Fruit fly (Drosophila melanogaster) whole organism, wandering third instar larva: ENCODE results near the gene lilli.

Source experiments
- Abd-B ChIP-seq: fragments of >200 bp; optimal IDR thresholded peaks from 2 replicates; lab custom pipeline; 2017; ENCODE audit warnings: missing biosample characterization, missing genetic modification characterization
- CG32264 ChIP-seq: fragments of 200-800 bp; sonication (Bioruptor generic); optimal IDR thresholded peaks from 2 replicates; lab custom pipeline; 2016; ENCODE audit warnings: missing biosample characterization, missing genetic modification characterization
- CG9705 ChIP-seq: fragments of 200-800 bp; sonication (Bioruptor generic); optimal IDR thresholded peaks from 2 replicates; lab custom pipeline; 2018; ENCODE audit warnings: missing biosample characterization, mild to moderate bottlenecking, missing genetic modification characterization
- CrebA ChIP-seq: fragments of 200-800 bp; sonication (Bioruptor generic); optimal IDR thresholded peaks from 2 replicates; lab custom pipeline; 2016; ENCODE audit warnings: missing biosample characterization, mild to moderate bottlenecking, missing genetic modification characterization, borderline replicate concordance
- Dif ChIP-seq: fragments of 200-275, 200-300 bp; sonication (Bioruptor generic); optimal IDR thresholded peaks from 2 replicates; lab custom pipeline; 2018; ENCODE audit warnings: missing biosample characterization, missing genetic modification characterization; ENCODE audit not compliant: partially characterized antibody
- GATAd ChIP-seq: sonication (Bioruptor generic); optimal IDR thresholded peaks from 2 replicates; lab custom pipeline; 2016; ENCODE audit warnings: missing biosample characterization, missing genetic modification characterization
- Hr78 ChIP-seq: fragments of >200 bp; optimal IDR thresholded peaks from 2 replicates; lab custom pipeline; 2017; ENCODE audit warnings: missing biosample characterization, missing genetic modification characterization
- Hr83 ChIP-seq: fragments of 200-300 bp; sonication (Bioruptor generic); optimal IDR thresholded peaks from 2 replicates; lab custom pipeline; 2016; ENCODE audit warnings: missing biosample characterization, mild to moderate bottlenecking, missing genetic modification characterization, moderate library complexity; ENCODE audit not compliant: poor library complexity, severe bottlenecking
- Jra ChIP-seq: sonication (Bioruptor generic); optimal IDR thresholded peaks from 2 replicates; lab custom pipeline; 2016; ENCODE audit warnings: missing biosample characterization, missing genetic modification characterization
- Mio ChIP-seq: sonication (Bioruptor generic); optimal IDR thresholded peaks from 2 replicates; lab custom pipeline; 2016; ENCODE audit warnings: missing biosample characterization, missing genetic modification characterization
- Myc ChIP-seq: fragments of >200 bp; optimal IDR thresholded peaks from 2 replicates; lab custom pipeline; 2017
- N ChIP-seq: fragments of >200 bp; optimal IDR thresholded peaks from 2 replicates; lab custom pipeline; 2018; ENCODE audit warnings: missing biosample characterization, missing external identifiers, missing genetic modification characterization
- OdsH ChIP-seq: fragments of 200-800 bp; sonication (Bioruptor generic); optimal IDR thresholded peaks from 2 replicates; lab custom pipeline; 2016; ENCODE audit warnings: missing biosample characterization, mild to moderate bottlenecking, missing genetic modification characterization
- Rel ChIP-seq, 2 experiments: fragments of 200-800 bp; sonication (Bioruptor generic) in 1 of 2; optimal IDR thresholded peaks; 2 replicates in 1 of 2; 3 replicates in 1 of 2; lab custom pipeline; 2016 to 2019; ENCODE audit warnings: mild to moderate bottlenecking in 2 of 2, missing biosample characterization in 2 of 2, missing genetic modification characterization in 2 of 2, moderate library complexity in 1 of 2
- Sp1 ChIP-seq: fragments of 200-800 bp; sonication (Bioruptor generic); optimal IDR thresholded peaks from 3 replicates; lab custom pipeline; 2019; ENCODE audit warnings: missing biosample characterization, mild to moderate bottlenecking, missing genetic modification characterization, moderate library complexity
- Vsx2 ChIP-seq: fragments of 200-300, 225-300 bp; sonication (Bioruptor generic); optimal IDR thresholded peaks from 2 replicates; lab custom pipeline; 2018; ENCODE audit warnings: missing biosample characterization, missing genetic modification characterization; ENCODE audit not compliant: partially characterized antibody
- br ChIP-seq: fragments of 200-800 bp; sonication (Bioruptor generic); optimal IDR thresholded peaks from 2 replicates; lab custom pipeline; 2016; ENCODE audit warnings: missing biosample characterization, missing genetic modification characterization
- dl ChIP-seq, 2 experiments: fragments of 175-275, 200-275 bp in 1 of 2; fragments of 200-275 bp in 1 of 2; sonication (Bioruptor generic); optimal IDR thresholded peaks; lab custom pipeline; 2018; ENCODE audit warnings: mild to moderate bottlenecking in 2 of 2, missing biosample characterization in 2 of 2, missing genetic modification characterization in 2 of 2, moderate library complexity in 2 of 2; ENCODE audit not compliant: partially characterized antibody in 2 of 2, insufficient read depth in 1 of 2
- dmrt93B ChIP-seq: fragments of 200-800 bp; sonication (Bioruptor generic); optimal IDR thresholded peaks from 2 replicates; lab custom pipeline; 2018; ENCODE audit warnings: missing biosample characterization, mild to moderate bottlenecking, missing genetic modification characterization
- dsf ChIP-seq: sonication (Bioruptor generic); optimal IDR thresholded peaks from 2 replicates; lab custom pipeline; 2016; ENCODE audit warnings: missing biosample characterization, missing genetic modification characterization, borderline replicate concordance
- ey ChIP-seq: fragments of 200-800 bp; sonication (Bioruptor generic); optimal IDR thresholded peaks from 2 replicates; lab custom pipeline; 2016; ENCODE audit warnings: missing biosample characterization, missing genetic modification characterization
- foxo ChIP-seq, 2 experiments: fragments of 200-800 bp; sonication (Bioruptor generic); optimal IDR thresholded peaks; 2 replicates in 1 of 2; 3 replicates in 1 of 2; lab custom pipeline; 2016 to 2017; ENCODE audit warnings: missing biosample characterization in 2 of 2, missing genetic modification characterization in 2 of 2
- fru ChIP-seq: fragments of 200-800 bp; sonication (Bioruptor generic); optimal IDR thresholded peaks from 3 replicates; lab custom pipeline; 2016; ENCODE audit warnings: missing biosample characterization, mild to moderate bottlenecking, missing genetic modification characterization
- h ChIP-seq: fragments of 200-800 bp; sonication (Bioruptor generic); optimal IDR thresholded peaks from 3 replicates; lab custom pipeline; 2016; ENCODE audit warnings: missing biosample characterization, mild to moderate bottlenecking, missing genetic modification characterization
- jim ChIP-seq: fragments of 175-275, 200-325 bp; sonication (Bioruptor generic); optimal IDR thresholded peaks from 2 replicates; lab custom pipeline; 2016; ENCODE audit warnings: missing biosample characterization, mild to moderate bottlenecking, missing genetic modification characterization
- lola ChIP-seq: fragments of >200 bp; optimal IDR thresholded peaks from 2 replicates; lab custom pipeline; 2017; ENCODE audit warnings: missing biosample characterization, missing genetic modification characterization
- pan ChIP-seq: fragments of >200 bp; optimal IDR thresholded peaks from 2 replicates; lab custom pipeline; 2017
- psq ChIP-seq: fragments of 200-800 bp; sonication (Bioruptor generic); optimal IDR thresholded peaks from 3 replicates; lab custom pipeline; 2017; ENCODE audit warnings: missing biosample characterization, mild to moderate bottlenecking, missing genetic modification characterization, moderate library complexity
- rgr ChIP-seq: fragments of 200-800 bp; sonication (Bioruptor generic); optimal IDR thresholded peaks from 3 replicates; lab custom pipeline; 2016; ENCODE audit warnings: missing biosample characterization, mild to moderate bottlenecking, missing genetic modification characterization
- sage ChIP-seq: fragments of 200-800 bp; sonication (Bioruptor generic); optimal IDR thresholded peaks from 2 replicates; lab custom pipeline; 2016; ENCODE audit warnings: missing biosample characterization, mild to moderate bottlenecking, missing genetic modification characterization
- sv ChIP-seq: fragments of 200-800 bp; sonication (Bioruptor generic); optimal IDR thresholded peaks from 3 replicates; lab custom pipeline; 2016; ENCODE audit warnings: missing biosample characterization, missing genetic modification characterization
- usp ChIP-seq: fragments of >200 bp; optimal IDR thresholded peaks from 2 replicates; lab custom pipeline; 2017; ENCODE audit warnings: missing biosample characterization, missing genetic modification characterization
- woc ChIP-seq: sonication (Bioruptor generic); optimal IDR thresholded peaks from 2 replicates; lab custom pipeline; 2016; ENCODE audit warnings: missing biosample characterization, mild to moderate bottlenecking, missing genetic modification characterization

lilli gene

DNA sequence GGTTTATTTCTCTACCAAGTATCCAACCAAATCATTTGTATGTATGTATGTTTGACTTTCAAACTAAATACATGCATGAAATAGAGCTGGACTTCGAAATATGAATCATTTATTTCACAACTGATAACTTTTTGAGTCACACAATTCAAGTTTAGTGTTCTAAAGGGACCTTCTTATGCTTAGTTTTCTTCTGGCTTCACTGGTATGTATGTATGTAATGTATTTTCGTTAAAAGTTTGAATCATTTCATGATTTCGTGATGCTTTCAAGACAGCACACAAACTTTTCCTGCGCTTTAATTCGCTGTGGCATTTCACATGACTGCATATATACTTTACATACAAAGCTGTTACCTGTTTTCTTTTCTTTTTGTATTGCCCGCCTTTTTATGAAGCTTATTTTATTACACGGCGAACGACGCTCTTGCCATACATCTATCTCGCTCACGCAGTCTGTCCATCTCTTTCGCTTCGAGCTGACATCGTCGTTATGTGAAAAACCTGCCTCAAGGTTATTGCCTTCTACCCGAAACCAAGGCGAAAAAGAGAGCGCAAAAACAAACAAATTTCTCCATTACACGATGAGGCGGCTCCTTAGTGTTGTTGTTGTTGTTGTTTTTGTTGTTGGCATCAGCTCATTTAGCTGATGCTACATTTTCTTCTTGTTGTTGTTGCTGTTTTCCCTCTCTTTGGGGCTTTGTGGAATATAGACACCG, 22.9 kb downstream of the lilli start (continued):
- TF ChIP-seq Mio (GFP tag; lab: Kevin White, UChicago), result no peak
- no peak for TF ChIP-seq Hr83 (GFP tag; lab: Kevin White, UChicago)
- TF ChIP-seq CG32264 (GFP tag; lab: Kevin White, UChicago), result no peak
- TF ChIP-seq N (GFP tag; lab: Kevin White, UChicago), result no peak
- no peak for TF ChIP-seq dmrt93B (GFP tag; lab: Kevin White, UChicago)
- peak; percentile 36 for TF ChIP-seq fru
- TF ChIP-seq GATAd (GFP tag; lab: Kevin White, UChicago), result no peak
- no peak for TF ChIP-seq woc (GFP tag; lab: Kevin White, UChicago)
- TF ChIP-seq rgr (GFP tag; lab: Kevin White, UChicago), result no peak
- no peak for TF ChIP-seq br (GFP tag; lab: Kevin White, UChicago)
- no peak for TF ChIP-seq lola (GFP tag; lab: Kevin White, UChicago)
- TF ChIP-seq foxo (GFP tag; optimal IDR thresholded peaks at IDR 0.05; lab: Kevin White, UChicago), result no peak
- no peak for TF ChIP-seq sage (GFP tag; lab: Kevin White, UChicago)
- TF ChIP-seq Hr78 (GFP tag; lab: Kevin White, UChicago), result no peak
- TF ChIP-seq Jra, result no peak
- TF ChIP-seq pan (lab: Kevin White, UChicago), result no peak
- TF ChIP-seq, all 38 proteins: peak for 9

DNA sequence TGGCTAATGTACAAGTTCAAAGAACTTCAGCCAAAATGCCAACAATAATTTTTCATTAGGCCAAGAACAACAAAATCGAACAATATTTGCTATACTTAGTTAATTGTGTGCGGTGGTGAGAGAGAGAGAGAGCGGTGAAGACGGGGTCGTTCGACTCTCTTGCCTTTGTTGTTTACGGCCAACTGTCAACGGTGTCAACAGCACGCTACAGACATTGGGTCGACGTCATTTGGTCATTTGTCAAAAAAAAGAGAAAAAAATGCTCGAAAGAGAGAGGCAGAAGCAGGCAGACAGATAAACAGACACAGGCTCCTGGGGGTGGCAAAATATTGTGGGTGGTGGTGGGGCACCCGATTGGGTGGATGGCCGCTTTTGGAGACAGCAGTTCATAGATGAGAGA, 23.8 kb downstream of the lilli start:
- TF ChIP-seq Sp1 (GFP tag; lab: Kevin White, UChicago) (no peak), Hr83 (GFP tag; lab: Kevin White, UChicago) (peak; percentile 72), Vsx2 (peak; percentile 9), OdsH (no peak)

DNA sequence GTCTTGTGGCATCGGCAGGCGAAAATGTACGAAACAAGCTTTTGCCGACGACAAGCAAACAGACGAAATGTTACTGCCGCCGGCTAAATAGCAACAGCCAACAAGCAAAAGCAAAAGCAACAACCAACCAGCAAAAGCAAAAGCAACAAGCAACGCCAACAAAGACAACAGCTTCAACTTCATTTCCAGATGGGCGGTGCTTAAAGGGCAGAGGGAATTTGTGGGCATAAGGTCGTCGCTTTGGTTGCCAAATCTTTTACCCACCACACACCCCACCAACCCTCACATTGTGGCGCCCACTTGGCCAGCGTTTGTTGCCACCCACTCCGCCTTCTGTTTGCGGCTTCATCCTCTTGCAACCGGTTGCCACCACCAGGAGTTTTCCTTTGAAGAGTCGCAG, 25.2 kb downstream of the lilli start:
- TF ChIP-seq Jra (no peak), dl (GFP tag; optimal IDR thresholded peaks at IDR 0.05; lab: Kevin White, UChicago; ENCODE audit: insufficient read depth in 1 of 2, partially characterized antibody in 2 of 2) (no peak), N (GFP tag; lab: Kevin White, UChicago) (no peak), sv (no peak), CrebA (no peak), Hr78 (GFP tag; lab: Kevin White, UChicago) (no peak), rgr (GFP tag; lab: Kevin White, UChicago) (no peak), dsf (GFP tag; lab: Kevin White, UChicago) (no peak), dmrt93B (GFP tag; lab: Kevin White, UChicago) (no peak), fru (no peak), usp (GFP tag; lab: Kevin White, UChicago) (no peak), Hr83 (GFP tag; lab: Kevin White, UChicago) (no peak), foxo (GFP tag; optimal IDR thresholded peaks at IDR 0.05; lab: Kevin White, UChicago) (no peak), OdsH (no peak), Mio (GFP tag; lab: Kevin White, UChicago) (no peak), Dif (no peak), jim (GFP tag; lab: Kevin White, UChicago) (no peak), br (GFP tag; lab: Kevin White, UChicago) (no peak), Myc (lab: Kevin White, UChicago) (no peak)
- TF ChIP-seq, all 38 proteins: peak for 0

DNA sequence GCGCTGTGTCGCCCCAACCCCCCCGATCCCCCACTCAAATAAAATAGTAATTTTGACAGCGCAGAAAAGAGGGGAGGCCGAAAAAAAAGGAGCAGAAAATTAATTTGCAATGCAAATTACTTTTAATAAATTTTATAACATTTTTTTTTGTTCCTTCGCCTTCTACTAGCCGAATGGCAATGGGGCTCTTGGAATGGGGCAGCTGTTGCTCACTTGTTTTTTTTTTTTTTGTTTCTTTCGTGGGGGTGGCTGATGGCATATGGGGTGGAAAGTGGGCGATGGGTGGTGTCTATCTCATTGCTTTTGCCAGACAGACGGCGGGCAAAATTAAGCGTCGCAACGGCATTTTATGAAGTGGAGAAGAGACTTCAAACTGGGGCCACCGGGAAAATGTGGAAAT, 34.9 kb downstream of the lilli start:
- TF ChIP-seq Vsx2 (no peak), dmrt93B (GFP tag; lab: Kevin White, UChicago) (no peak), dl (GFP tag; optimal IDR thresholded peaks at IDR 0.05; lab: Kevin White, UChicago; ENCODE audit: insufficient read depth in 1 of 2, partially characterized antibody in 2 of 2) (no peak), sv (no peak), Hr78 (GFP tag; lab: Kevin White, UChicago) (no peak), psq (GFP tag; lab: Kevin White, UChicago) (no peak), Myc (lab: Kevin White, UChicago) (no peak), sage (GFP tag; lab: Kevin White, UChicago) (no peak), rgr (GFP tag; lab: Kevin White, UChicago) (no peak)
- TF ChIP-seq, all 38 proteins: peak for 0

DNA sequence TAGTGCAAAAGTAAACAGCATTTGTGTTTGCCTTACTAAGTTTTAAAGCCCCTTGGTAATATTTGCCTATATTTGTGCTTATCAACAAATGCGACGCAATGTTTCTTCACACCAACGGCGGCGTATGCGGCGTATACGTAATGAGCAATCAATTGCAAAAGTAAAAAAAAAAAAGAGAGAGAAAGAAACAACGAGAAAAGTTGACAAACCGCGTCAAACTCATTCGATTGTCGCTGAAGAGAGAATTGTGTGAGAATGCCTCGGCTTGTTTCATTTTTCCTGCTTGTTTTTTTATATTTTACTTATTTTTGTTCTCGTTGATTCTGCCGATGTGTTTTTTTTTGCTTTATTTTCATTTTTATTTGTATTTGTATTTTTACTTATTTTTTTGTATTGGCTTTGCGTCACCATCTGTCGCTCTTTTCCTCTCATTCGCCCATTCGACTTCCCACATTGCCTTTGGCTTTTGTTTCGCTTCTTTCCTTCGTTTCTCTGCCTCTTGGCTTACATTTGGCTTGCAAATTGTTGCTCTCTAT, 38.6 kb downstream of the lilli start:
- TF ChIP-seq sage (GFP tag; lab: Kevin White, UChicago) (peak; percentile 32), ey (GFP tag; lab: Kevin White, UChicago) (no peak), Abd-B (GFP tag; lab: Kevin White, UChicago) (no peak), foxo (GFP tag; optimal IDR thresholded peaks at IDR 0.05; lab: Kevin White, UChicago) (no peak), usp (GFP tag; lab: Kevin White, UChicago) (no peak), Sp1 (GFP tag; lab: Kevin White, UChicago) (peak; percentile 93), Jra (no peak), CrebA (peak; percentile 86), Hr83 (GFP tag; lab: Kevin White, UChicago) (no peak), dl (GFP tag; optimal IDR thresholded peaks at IDR 0.05; lab: Kevin White, UChicago; ENCODE audit: insufficient read depth in 1 of 2, partially characterized antibody in 2 of 2) (no peak), CG9705 (GFP tag; lab: Kevin White, UChicago) (no peak), sv (no peak), Dif (no peak), OdsH (no peak), lola (GFP tag; lab: Kevin White, UChicago) (no peak), Rel (GFP tag; optimal IDR thresholded peaks at IDR 0.05; lab: Kevin White, UChicago) (peak; percentile 85), Rel (tag; optimal IDR thresholded peaks at IDR 0.05; lab: Kevin White, UChicago) (no peak), h (no peak), Mio (GFP tag; lab: Kevin White, UChicago) (no peak), N (GFP tag; lab: Kevin White, UChicago) (no peak), pan (lab: Kevin White, UChicago) (no peak), Vsx2 (no peak), GATAd (GFP tag; lab: Kevin White, UChicago) (peak; percentile 32), woc (GFP tag; lab: Kevin White, UChicago) (no peak), dsf (GFP tag; lab: Kevin White, UChicago) (no peak)
